Worm (Caenorhabditis elegans) whole organism, late embryonic: ENCODE measurements around the gene his-60.

Experiments
- C08G9.2 ChIP-seq: sonication (generic microtip); optimal IDR thresholded peaks from 2 replicates; lab custom pipeline; 2016; ENCODE audit warnings: mild to moderate bottlenecking, missing genetic modification characterization, moderate library complexity, missing compliant biosample characterization
- F13H6.1 ChIP-seq: sonication (generic microtip); optimal IDR thresholded peaks from 2 replicates; lab custom pipeline; 2016; ENCODE audit warnings: missing genetic modification characterization, missing compliant biosample characterization
- K02D7.2 ChIP-seq: sonication (generic microtip); optimal IDR thresholded peaks from 2 replicates; lab custom pipeline; 2017; ENCODE audit warnings: mild to moderate bottlenecking, missing genetic modification characterization, missing compliant biosample characterization
- T23F11.4 ChIP-seq: fragments of 200-800 bp; sonication (Bioruptor generic); optimal IDR thresholded peaks from 2 replicates; lab custom pipeline; 2018; ENCODE audit warnings: mild to moderate bottlenecking, missing genetic modification characterization, missing compliant biosample characterization
- ahr-1 ChIP-seq: sonication (generic microtip); optimal IDR thresholded peaks from 2 replicates; lab custom pipeline; 2016; ENCODE audit warnings: missing genetic modification characterization, missing compliant biosample characterization
- ama-1 ChIP-seq: fragments of 150-350 bp; optimal IDR thresholded peaks from 2 replicates; lab custom pipeline; 2014
- ceh-14 ChIP-seq: sonication (generic microtip); optimal IDR thresholded peaks from 2 replicates; lab custom pipeline; 2016; ENCODE audit warnings: missing genotype, missing genetic modification characterization, missing compliant biosample characterization
- ceh-19 ChIP-seq: fragments of 200-800 bp; sonication (Bioruptor generic); optimal IDR thresholded peaks from 2 replicates; lab custom pipeline; 2018; ENCODE audit warnings: mild to moderate bottlenecking, missing genetic modification characterization, missing compliant biosample characterization
- ceh-2 ChIP-seq: sonication (generic microtip); optimal IDR thresholded peaks from 2 replicates; lab custom pipeline; 2016; ENCODE audit warnings: missing genotype, missing genetic modification characterization, missing compliant biosample characterization
- ceh-24 ChIP-seq: sonication (generic microtip); optimal IDR thresholded peaks from 2 replicates; lab custom pipeline; 2016; ENCODE audit warnings: mild to moderate bottlenecking, missing genetic modification characterization, missing compliant biosample characterization
- ceh-30 ChIP-seq: fragments of 150-350 bp; optimal IDR thresholded peaks from 2 replicates; lab custom pipeline; 2014; ENCODE audit warnings: missing biosample characterization, missing genetic modification characterization
- ceh-31 ChIP-seq: sonication (generic microtip); optimal IDR thresholded peaks from 2 replicates; lab custom pipeline; 2016; ENCODE audit warnings: missing genetic modification characterization, missing compliant biosample characterization
- ceh-34 ChIP-seq: sonication (generic microtip); optimal IDR thresholded peaks from 2 replicates; lab custom pipeline; 2016; ENCODE audit warnings: mild to moderate bottlenecking, missing genetic modification characterization, missing compliant biosample characterization
- ceh-6 ChIP-seq: fragments of 200-800 bp; sonication (Bioruptor generic); optimal IDR thresholded peaks from 2 replicates; lab custom pipeline; 2018; ENCODE audit warnings: mild to moderate bottlenecking, missing genetic modification characterization, missing compliant biosample characterization
- che-1 ChIP-seq: sonication (generic microtip); optimal IDR thresholded peaks from 2 replicates; lab custom pipeline; 2016; ENCODE audit warnings: mild to moderate bottlenecking, missing genetic modification characterization, missing compliant biosample characterization
- dve-1 ChIP-seq: sonication (generic microtip); optimal IDR thresholded peaks from 2 replicates; lab custom pipeline; 2017; ENCODE audit warnings: antibody characterized with exemption, mild to moderate bottlenecking, missing genetic modification characterization, missing compliant biosample characterization
- elt-2 ChIP-seq: sonication (generic microtip); optimal IDR thresholded peaks from 2 replicates; lab custom pipeline; 2016; ENCODE audit warnings: missing genetic modification reagents, missing genetic modification characterization, missing compliant biosample characterization
- elt-4 ChIP-seq: sonication (generic microtip); optimal IDR thresholded peaks from 2 replicates; lab custom pipeline; 2016; ENCODE audit warnings: missing genetic modification characterization, missing compliant biosample characterization
- ets-4 ChIP-seq: sonication (generic microtip); optimal IDR thresholded peaks from 2 replicates; lab custom pipeline; 2016; ENCODE audit warnings: missing genetic modification characterization, missing compliant biosample characterization
- fax-1 ChIP-seq: sonication (generic microtip); optimal IDR thresholded peaks from 2 replicates; lab custom pipeline; 2016; ENCODE audit warnings: missing genotype, missing genetic modification characterization, missing compliant biosample characterization
- fkh-10 ChIP-seq: fragments of 150-350 bp; optimal IDR thresholded peaks from 2 replicates; lab custom pipeline; 2014; ENCODE audit warnings: missing biosample characterization, missing genetic modification reagents, missing genetic modification characterization
- gmeb-2 ChIP-seq: sonication (generic microtip); optimal IDR thresholded peaks from 2 replicates; lab custom pipeline; 2016; ENCODE audit warnings: missing genetic modification characterization, inconsistent platforms, missing compliant biosample characterization
- hlh-13 ChIP-seq: fragments of 200-800 bp; sonication (Bioruptor generic); optimal IDR thresholded peaks from 2 replicates; lab custom pipeline; 2018; ENCODE audit warnings: mild to moderate bottlenecking, missing genetic modification characterization, missing compliant biosample characterization
- hlh-15 ChIP-seq: sonication (generic microtip); optimal IDR thresholded peaks from 2 replicates; lab custom pipeline; 2016; ENCODE audit warnings: missing genetic modification characterization, missing compliant biosample characterization
- hlh-6 ChIP-seq: sonication (generic microtip); optimal IDR thresholded peaks from 2 replicates; lab custom pipeline; 2016; ENCODE audit warnings: missing genotype, missing genetic modification characterization, missing compliant biosample characterization
- lim-6 ChIP-seq: sonication (generic microtip); optimal IDR thresholded peaks from 2 replicates; lab custom pipeline; 2016; ENCODE audit warnings: missing genetic modification characterization, missing compliant biosample characterization
- madf-2 ChIP-seq: sonication (generic microtip); optimal IDR thresholded peaks from 2 replicates; lab custom pipeline; 2017; ENCODE audit warnings: missing genetic modification characterization, missing compliant biosample characterization
- mec-3 ChIP-seq: sonication (generic microtip); optimal IDR thresholded peaks from 2 replicates; lab custom pipeline; 2016; ENCODE audit warnings: borderline replicate concordance, missing genetic modification characterization, missing compliant biosample characterization
- nfya-1 ChIP-seq: sonication (generic microtip); optimal IDR thresholded peaks from 2 replicates; lab custom pipeline; 2017; ENCODE audit warnings: missing genetic modification characterization, mild to moderate bottlenecking, missing compliant biosample characterization, antibody characterized with exemption, moderate library complexity
- nhr-11 ChIP-seq: fragments of 150-350 bp; optimal IDR thresholded peaks from 2 replicates; lab custom pipeline; 2014; ENCODE audit warnings: missing biosample characterization, missing genetic modification characterization
- nhr-232 ChIP-seq: sonication (generic microtip); optimal IDR thresholded peaks from 2 replicates; lab custom pipeline; 2016; ENCODE audit warnings: missing genetic modification characterization, missing compliant biosample characterization
- npax-4 ChIP-seq: sonication (generic microtip); optimal IDR thresholded peaks from 2 replicates; lab custom pipeline; 2016; ENCODE audit warnings: missing genetic modification characterization, missing compliant biosample characterization
- pag-3 ChIP-seq: sonication (generic microtip); optimal IDR thresholded peaks from 2 replicates; lab custom pipeline; 2016; ENCODE audit warnings: missing compliant biosample characterization, missing genetic modification characterization, borderline replicate concordance
- pha-2 ChIP-seq: sonication (generic microtip); optimal IDR thresholded peaks from 2 replicates; lab custom pipeline; 2017; ENCODE audit warnings: mild to moderate bottlenecking, missing genetic modification characterization, missing compliant biosample characterization
- pqm-1 ChIP-seq: sonication (generic microtip); optimal IDR thresholded peaks from 2 replicates; lab custom pipeline; 2016; ENCODE audit warnings: missing genetic modification characterization, missing compliant biosample characterization
- pros-1 ChIP-seq: fragments of 150-350 bp; optimal IDR thresholded peaks from 2 replicates; lab custom pipeline; 2014; ENCODE audit warnings: missing biosample characterization, missing genetic modification reagents, missing genetic modification characterization
- ref-2 ChIP-seq: sonication (generic microtip); optimal IDR thresholded peaks from 2 replicates; lab custom pipeline; 2016; ENCODE audit warnings: missing genetic modification characterization, missing compliant biosample characterization
- sdc-2 ChIP-seq: sonication (generic microtip); optimal IDR thresholded peaks from 2 replicates; lab custom pipeline; 2016; ENCODE audit warnings: missing genotype, missing genetic modification characterization, missing compliant biosample characterization
- sox-2 ChIP-seq: fragments of 200-800 bp; sonication (Bioruptor generic); IDR thresholded peaks from 2 replicates; pipeline ENCODE4 v1.3.6; 2022; ENCODE audit warnings: missing genetic modification reagents, missing genetic modification characterization, missing compliant biosample characterization
- syd-9 ChIP-seq: sonication (generic microtip); optimal IDR thresholded peaks from 2 replicates; lab custom pipeline; 2016; ENCODE audit warnings: mild to moderate bottlenecking, missing genetic modification characterization, moderate library complexity, missing compliant biosample characterization
- tbx-2 ChIP-seq: sonication (generic microtip); optimal IDR thresholded peaks from 2 replicates; lab custom pipeline; 2016; ENCODE audit warnings: missing genetic modification characterization, missing compliant biosample characterization
- unc-3 ChIP-seq, 2 experiments: fragments of 200-800 bp in 1 of 2; sonication (Bioruptor generic) in 1 of 2; sonication (generic microtip) in 1 of 2; conservative IDR thresholded peaks in 1 of 2; optimal IDR thresholded peaks in 1 of 2; 2 replicates each; pipeline versions ENCODE4 v1.3.6 to Lab custom; 2016 to 2022; ENCODE audit warnings: missing compliant biosample characterization in 2 of 2, missing genetic modification characterization in 2 of 2, missing genetic modification reagents in 1 of 2
- zip-5 ChIP-seq: sonication (generic microtip); optimal IDR thresholded peaks from 2 replicates; lab custom pipeline; 2016; ENCODE audit warnings: missing genetic modification characterization, missing compliant biosample characterization
- ztf-16 ChIP-seq: sonication (generic microtip); optimal IDR thresholded peaks from 2 replicates; lab custom pipeline; 2017; ENCODE audit warnings: missing genetic modification characterization, missing compliant biosample characterization

The his-60 gene

ce11 chrIV:7467170-7467569, 20.6 kb downstream of the his-60 start:
- no peak for TF ChIP-seq ceh-6 (GFP tag; lab: Kevin White, UChicago)
- TF ChIP-seq nhr-232 (tag; lab: Kevin White, UChicago), result no peak
- no peak for TF ChIP-seq ceh-2 (tag; lab: Kevin White, UChicago)
- no peak for TF ChIP-seq K02D7.2 (tag; lab: Kevin White, UChicago)
- TF ChIP-seq elt-2, result no peak
- TF ChIP-seq pqm-1 (tag; lab: Kevin White, UChicago), result no peak
- no peak for TF ChIP-seq elt-4 (tag; lab: Kevin White, UChicago)
- TF ChIP-seq hlh-6 (tag; lab: Kevin White, UChicago), result no peak
- TF ChIP-seq, all 69 proteins: peak for 0

- no peak for TF ChIP-seq syd-9
- TF ChIP-seq hlh-13 (GFP tag; lab: Kevin White, UChicago), result no peak
- TF ChIP-seq che-1 (tag; lab: Kevin White, UChicago), result no peak
- no peak for TF ChIP-seq zip-5 (tag; lab: Kevin White, UChicago)
These were observed 21.9 kb downstream of the his-60 start, which contains the start of gene F13B6.3 for ce11 chrIV:7465857-7466256. TSS of gene F13B6.3 (minus strand) at chrIV:7465957.

DNA sequence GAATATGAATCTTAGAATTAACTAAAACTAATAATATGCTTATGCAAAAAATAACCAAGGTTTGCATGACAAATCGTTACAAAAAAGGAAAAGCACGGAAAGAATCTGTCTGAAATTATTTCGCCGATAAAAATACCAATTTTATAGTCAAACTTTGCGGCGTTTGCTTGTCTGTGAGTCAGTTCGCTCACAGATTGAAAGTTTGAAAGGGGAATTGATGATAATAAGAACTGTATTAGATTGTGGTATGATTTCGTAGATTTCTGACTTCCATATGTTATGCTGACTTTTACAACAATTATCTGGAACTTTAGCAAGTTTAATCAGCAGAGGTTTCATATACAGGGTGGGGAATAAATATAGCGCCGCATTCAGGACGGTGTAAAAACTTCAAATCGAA, 27.6 kb downstream of the his-60 start, which contains the start of gene F13B6.2:
Gene F13B6.2, minus strand, starts transcription at position 101 of the 400 bp plus-strand sequence.
- TF ChIP-seq F13H6.1 (tag; lab: Kevin White, UChicago), result no peak
- no peak for TF ChIP-seq mec-3 (tag; lab: Kevin White, UChicago)
- no peak for TF ChIP-seq C08G9.2

DNA sequence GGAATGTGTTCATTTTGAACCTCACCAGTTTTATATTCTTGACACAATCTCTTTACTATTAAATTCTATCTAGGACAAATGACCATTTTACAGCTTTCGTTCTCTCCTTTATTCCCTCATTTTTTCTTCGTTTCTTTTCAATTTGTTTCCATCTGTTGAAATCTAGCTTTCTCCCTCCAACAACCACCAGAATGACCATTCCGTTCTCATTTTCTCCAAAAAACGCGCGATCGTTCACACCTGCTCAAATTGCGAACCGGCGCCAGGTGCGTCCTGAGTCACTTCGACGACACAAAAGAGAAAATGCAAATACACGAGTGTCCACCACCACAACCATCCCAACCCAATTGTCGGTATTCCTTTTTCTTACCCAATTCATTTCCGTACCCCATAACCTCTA, 31.6 kb downstream of the his-60 start, which contains the start of gene F13B6.1:
Gene F13B6.1, plus strand, starts transcription at position 301 of the 400 bp plus-strand sequence.
- no peak for TF ChIP-seq ahr-1
- TF ChIP-seq dve-1 (tag; lab: Kevin White, UChicago), result no peak
- no peak for TF ChIP-seq ceh-14
- TF ChIP-seq ama-1 (lab: Kevin White, UChicago), result no peak
- TF ChIP-seq pros-1 (tag; lab: Kevin White, UChicago), result no peak
- TF ChIP-seq ztf-16 (tag; lab: Kevin White, UChicago), result no peak
- TF ChIP-seq pha-2 (tag; lab: Kevin White, UChicago), result no peak
- TF ChIP-seq nhr-11 (tag; lab: Kevin White, UChicago), result no peak
- no peak for TF ChIP-seq ceh-34 (tag; lab: Kevin White, UChicago)
- TF ChIP-seq hlh-6 (tag; lab: Kevin White, UChicago), result no peak
- TF ChIP-seq sdc-2 (tag; lab: Kevin White, UChicago), result no peak
- no peak for TF ChIP-seq sox-2 (GFP tag; lab: Robert Waterston, UW)
- TF ChIP-seq hlh-15 (tag; lab: Kevin White, UChicago), result no peak
- no peak for TF ChIP-seq madf-2
- TF ChIP-seq K02D7.2 (tag; lab: Kevin White, UChicago), result no peak
- no peak for TF ChIP-seq npax-4 (tag; lab: Kevin White, UChicago)
- no peak for TF ChIP-seq ceh-30
- TF ChIP-seq ceh-6 (GFP tag; lab: Kevin White, UChicago), result no peak
- TF ChIP-seq fkh-10 (GFP tag; lab: Kevin White, UChicago), result no peak
- TF ChIP-seq lim-6 (tag; lab: Kevin White, UChicago), result no peak

ce11 chrIV:7454890-7455289, 32.9 kb downstream of the his-60 start:
- no peak for TF ChIP-seq gmeb-2
- no peak for TF ChIP-seq ceh-30
- TF ChIP-seq nfya-1 (tag; lab: Kevin White, UChicago), result no peak
- TF ChIP-seq tbx-2 (tag; lab: Kevin White, UChicago), result no peak
- TF ChIP-seq sox-2 (GFP tag; lab: Robert Waterston, UW), result no peak
- TF ChIP-seq T23F11.4 (GFP tag; lab: Kevin White, UChicago), result no peak
- no peak for TF ChIP-seq pag-3 (tag; lab: Kevin White, UChicago)
- TF ChIP-seq ceh-24 (tag; lab: Kevin White, UChicago), result no peak
- TF ChIP-seq ets-4, result no peak
- no peak for TF ChIP-seq ceh-19 (GFP tag; lab: Kevin White, UChicago)
- TF ChIP-seq unc-3 (GFP tag; conservative IDR thresholded peaks at IDR 0.05; lab: Robert Waterston, UW), result no peak
- TF ChIP-seq unc-3 (tag; optimal IDR thresholded peaks at IDR 0.05; lab: Kevin White, UChicago), result no peak
- peak; percentile 3 for TF ChIP-seq ceh-31 (tag; lab: Kevin White, UChicago)
- TF ChIP-seq npax-4 (tag; lab: Kevin White, UChicago), result no peak
- no peak for TF ChIP-seq ceh-6 (GFP tag; lab: Kevin White, UChicago)
- TF ChIP-seq hlh-6 (tag; lab: Kevin White, UChicago), result no peak
- TF ChIP-seq ref-2, result peak; percentile 6
- no peak for TF ChIP-seq fax-1 (tag; lab: Kevin White, UChicago)
